Fruit fly (Drosophila melanogaster) whole organism, embryonic: ENCODE results near the gene Scm.

Experiments used
- Asciz ChIP-seq: fragments of 200-800 bp; sonication (Bioruptor generic); optimal IDR thresholded peaks from 2 replicates; lab custom pipeline; 2017; ENCODE audit warnings: missing biosample characterization, mild to moderate bottlenecking, missing genetic modification characterization, missing genetic modification reagents
- Atf6 ChIP-seq: fragments of 200-800 bp; sonication (Bioruptor generic); IDR thresholded peaks from 2 replicates; pipeline ENCODE4 v1.3.6; 2022; ENCODE audit warnings: missing biosample characterization, missing genetic modification characterization
- CG10321 ChIP-seq: fragments of 200-800 bp; sonication (Bioruptor generic); IDR thresholded peaks from 2 replicates; pipeline ENCODE4 v1.3.6; 2022; ENCODE audit warnings: missing biosample characterization, missing genetic modification characterization
- CG11723 ChIP-seq: fragments of 200-800 bp; sonication (Bioruptor generic); optimal IDR thresholded peaks from 2 replicates; lab custom pipeline; 2017; ENCODE audit warnings: missing biosample characterization, mild to moderate bottlenecking, missing genetic modification characterization
- CG12299 ChIP-seq: fragments of 200-800 bp; sonication (Bioruptor generic); optimal IDR thresholded peaks from 2 replicates; lab custom pipeline; 2018; ENCODE audit warnings: missing biosample characterization, mild to moderate bottlenecking, missing genetic modification characterization
- CG12659 ChIP-seq: fragments of 200-800 bp; sonication (Bioruptor generic); optimal IDR thresholded peaks from 3 replicates; lab custom pipeline; 2017; ENCODE audit warnings: mild to moderate bottlenecking, missing biosample characterization, missing genetic modification reagents, missing genetic modification characterization
- CG15696 ChIP-seq: fragments of 200-800 bp; sonication (Bioruptor generic); optimal IDR thresholded peaks from 2 replicates; lab custom pipeline; 2019; ENCODE audit warnings: missing biosample characterization, mild to moderate bottlenecking, missing genetic modification characterization, moderate library complexity
- CG17829 ChIP-seq: fragments of 200-800 bp; optimal IDR thresholded peaks from 2 replicates; lab custom pipeline; 2019; ENCODE audit warnings: missing biosample characterization, mild to moderate bottlenecking, missing genetic modification characterization, moderate library complexity
- CG1832 ChIP-seq: fragments of 200-800 bp; sonication (Bioruptor generic); optimal IDR thresholded peaks from 2 replicates; lab custom pipeline; 2017; ENCODE audit warnings: missing biosample characterization, mild to moderate bottlenecking, missing genetic modification characterization, inconsistent platforms
- CG18764 ChIP-seq: fragments of 200-800 bp; sonication (Bioruptor generic); optimal IDR thresholded peaks from 3 replicates; lab custom pipeline; 2016; ENCODE audit warnings: missing biosample characterization, missing genetic modification characterization
- CG30403 ChIP-seq: fragments of 200-800 bp; sonication (Bioruptor generic); optimal IDR thresholded peaks from 3 replicates; lab custom pipeline; 2016; ENCODE audit warnings: missing biosample characterization, missing genetic modification characterization
- CG34224 ChIP-seq: fragments of 200-800 bp; sonication (Bioruptor generic); IDR thresholded peaks from 3 replicates; pipeline ENCODE4 v1.3.6; 2022; ENCODE audit warnings: missing biosample characterization, missing genetic modification characterization; ENCODE audit not compliant: partially characterized antibody
- CG3847 ChIP-seq: fragments of 200-800 bp; sonication (Bioruptor generic); IDR thresholded peaks from 2 replicates; pipeline ENCODE4 v1.3.6; 2022; ENCODE audit warnings: missing biosample characterization, missing genetic modification characterization
- CG4282 ChIP-seq: fragments of 200-800 bp; sonication (Bioruptor generic); optimal IDR thresholded peaks from 2 replicates; lab custom pipeline; 2016; ENCODE audit warnings: missing biosample characterization, missing genetic modification characterization
- CG4707 ChIP-seq: fragments of 200-800 bp; sonication (Bioruptor generic); optimal IDR thresholded peaks from 2 replicates; lab custom pipeline; 2018; ENCODE audit warnings: missing biosample characterization, mild to moderate bottlenecking, missing genetic modification characterization, moderate library complexity
- CG6654 ChIP-seq: fragments of 200-800 bp; sonication (Bioruptor generic); optimal IDR thresholded peaks from 2 replicates; lab custom pipeline; 2017; ENCODE audit warnings: missing biosample characterization, mild to moderate bottlenecking, missing genetic modification characterization
- CG8281 ChIP-seq: fragments of 200-800 bp; sonication (Bioruptor generic); optimal IDR thresholded peaks from 2 replicates; lab custom pipeline; 2018; ENCODE audit warnings: missing biosample characterization, mild to moderate bottlenecking, missing genetic modification characterization, moderate library complexity
- CG8478 ChIP-seq: fragments of >200 bp; optimal IDR thresholded peaks from 2 replicates; lab custom pipeline; 2018
- CG9797 ChIP-seq: fragments of 200-800 bp; sonication (Bioruptor generic); optimal IDR thresholded peaks from 3 replicates; lab custom pipeline; 2018; ENCODE audit warnings: missing biosample characterization, mild to moderate bottlenecking, missing genetic modification characterization
- CoRest ChIP-seq: fragments of 200-800 bp; sonication (Bioruptor generic); optimal IDR thresholded peaks from 3 replicates; lab custom pipeline; 2018; ENCODE audit warnings: missing biosample characterization, mild to moderate bottlenecking, missing genetic modification characterization, moderate library complexity
- Dip3 ChIP-seq: fragments of 200-800 bp; sonication (Bioruptor generic); optimal IDR thresholded peaks from 3 replicates; lab custom pipeline; 2016; ENCODE audit warnings: missing biosample characterization, missing genetic modification characterization
- Drgx ChIP-seq: fragments of 200-800 bp; sonication (Bioruptor generic); IDR thresholded peaks from 2 replicates; pipeline ENCODE4 v1.3.6; 2022; ENCODE audit warnings: missing biosample characterization, missing genetic modification characterization
- Fer2 ChIP-seq: fragments of 200-800 bp; sonication (Bioruptor generic); optimal IDR thresholded peaks from 2 replicates; lab custom pipeline; 2018; ENCODE audit warnings: missing biosample characterization, mild to moderate bottlenecking, missing genetic modification characterization, moderate library complexity
- Hmr ChIP-seq: fragments of 200-800 bp; sonication (Bioruptor generic); optimal IDR thresholded peaks from 3 replicates; lab custom pipeline; 2017; ENCODE audit warnings: mild to moderate bottlenecking, missing biosample characterization, missing genetic modification reagents, missing genetic modification characterization
- Jarid2 ChIP-seq: fragments of 200-800 bp; sonication (Bioruptor generic); optimal IDR thresholded peaks from 3 replicates; lab custom pipeline; 2017; ENCODE audit warnings: mild to moderate bottlenecking, missing biosample characterization, missing genetic modification reagents, missing genetic modification characterization
- Lim3 ChIP-seq: fragments of 200-800 bp; sonication (Bioruptor generic); IDR thresholded peaks from 2 replicates; pipeline ENCODE4 v1.3.6; 2022; ENCODE audit warnings: missing biosample characterization, missing genetic modification characterization
- PHDP ChIP-seq: fragments of 200-800 bp; sonication (Bioruptor generic); optimal IDR thresholded peaks from 3 replicates; lab custom pipeline; 2018; ENCODE audit warnings: missing biosample characterization, mild to moderate bottlenecking, missing genetic modification characterization, moderate library complexity
- Ptx1 ChIP-seq: fragments of 200-800 bp; sonication (Bioruptor generic); IDR thresholded peaks from 2 replicates; pipeline ENCODE4 v1.3.6; 2022; ENCODE audit warnings: missing biosample characterization, missing genetic modification characterization
- Sox100B ChIP-seq: fragments of 200-800 bp; sonication (Bioruptor generic); optimal IDR thresholded peaks from 3 replicates; lab custom pipeline; 2018; ENCODE audit warnings: missing biosample characterization, mild to moderate bottlenecking, missing genetic modification characterization
- Tbp ChIP-seq: fragments of >200 bp; optimal IDR thresholded peaks from 2 replicates; lab custom pipeline; 2018; ENCODE audit warnings: missing biosample characterization, missing genetic modification characterization
- YL-1 ChIP-seq: fragments of 200-800 bp; sonication (Bioruptor generic); optimal IDR thresholded peaks from 3 replicates; lab custom pipeline; 2017; ENCODE audit warnings: missing biosample characterization, mild to moderate bottlenecking, missing genetic modification characterization
- bigmax ChIP-seq: fragments of 200-800 bp; sonication (Bioruptor generic); optimal IDR thresholded peaks from 2 replicates; lab custom pipeline; 2018; ENCODE audit warnings: missing biosample characterization, mild to moderate bottlenecking, missing genetic modification characterization
- cwo ChIP-seq: fragments of 200-800 bp; sonication (Bioruptor generic); optimal IDR thresholded peaks from 3 replicates; lab custom pipeline; 2017; ENCODE audit warnings: missing biosample characterization, missing genetic modification characterization, mild to moderate bottlenecking, moderate library complexity, missing genetic modification reagents
- ewg ChIP-seq: fragments of 200-800 bp; sonication (Bioruptor generic); optimal IDR thresholded peaks from 3 replicates; lab custom pipeline; 2017; ENCODE audit warnings: mild to moderate bottlenecking, missing biosample characterization, missing genetic modification reagents, missing genetic modification characterization
- gsb ChIP-seq: fragments of 200-800 bp; sonication (Bioruptor generic); IDR thresholded peaks from 2 replicates; pipeline ENCODE4 v1.3.6; 2022; ENCODE audit warnings: missing biosample characterization, missing genetic modification characterization
- jing ChIP-seq: fragments of 200-800 bp; sonication (Bioruptor generic); optimal IDR thresholded peaks from 2 replicates; lab custom pipeline; 2018; ENCODE audit warnings: missing biosample characterization, mild to moderate bottlenecking, missing genetic modification characterization
- lola ChIP-seq, 3 experiments: fragments of >200 bp in 2 of 3; fragments of 200-800 bp in 1 of 3; sonication (Bioruptor generic) in 1 of 3; optimal IDR thresholded peaks; 2 replicates each; lab custom pipeline; 2017 to 2019; ENCODE audit warnings: missing biosample characterization in 3 of 3, missing genetic modification characterization in 3 of 3, mild to moderate bottlenecking in 1 of 3, moderate library complexity in 1 of 3
- mld ChIP-seq: fragments of 200-800 bp; sonication (Bioruptor generic); IDR thresholded peaks from 3 replicates; pipeline ENCODE4 v1.3.6; 2022; ENCODE audit warnings: missing biosample characterization, missing genetic modification characterization; ENCODE audit not compliant: partially characterized antibody
- nerfin-1 ChIP-seq: fragments of 200-800 bp; sonication (Bioruptor generic); optimal IDR thresholded peaks from 3 replicates; lab custom pipeline; 2019; ENCODE audit warnings: missing biosample characterization, mild to moderate bottlenecking, missing genetic modification characterization, moderate library complexity
- oc ChIP-seq: fragments of 200-800 bp; sonication (Bioruptor generic); optimal IDR thresholded peaks from 2 replicates; lab custom pipeline; 2018; ENCODE audit warnings: missing biosample characterization, mild to moderate bottlenecking, missing genetic modification characterization, moderate library complexity
- otp ChIP-seq: fragments of 200-800 bp; sonication (Bioruptor generic); IDR thresholded peaks from 3 replicates; pipeline ENCODE4, ENCODE4 v1.3.6; 2022; ENCODE audit warnings: missing biosample characterization, missing genetic modification characterization
- pb ChIP-seq: fragments of 200-800 bp; sonication (Bioruptor generic); optimal IDR thresholded peaks from 3 replicates; lab custom pipeline; 2016; ENCODE audit warnings: missing biosample characterization, missing genetic modification characterization
- pnt ChIP-seq: fragments of 200-800 bp; sonication (Bioruptor generic); optimal IDR thresholded peaks from 3 replicates; lab custom pipeline; 2016; ENCODE audit warnings: missing biosample characterization, missing genetic modification characterization
- psq ChIP-seq: fragments of 200-800 bp; sonication (Bioruptor generic); optimal IDR thresholded peaks from 2 replicates; lab custom pipeline; 2017; ENCODE audit warnings: missing biosample characterization, missing genetic modification characterization
- sc ChIP-seq, 3 experiments: fragments of >200 bp in 2 of 3; fragments of 200-800 bp in 1 of 3; sonication (Bioruptor generic) in 1 of 3; optimal IDR thresholded peaks; 2 replicates in 2 of 3; 3 replicates in 1 of 3; lab custom pipeline; 2017; ENCODE audit warnings: mild to moderate bottlenecking in 1 of 3, missing biosample characterization in 1 of 3, missing genetic modification characterization in 1 of 3, missing genetic modification reagents in 1 of 3
- sima ChIP-seq: fragments of 200-800 bp; sonication (Bioruptor generic); optimal IDR thresholded peaks from 2 replicates; lab custom pipeline; 2016; ENCODE audit warnings: missing biosample characterization, missing genetic modification characterization
- slbo ChIP-seq: fragments of 200-800 bp; sonication (Bioruptor generic); IDR thresholded peaks from 2 replicates; pipeline ENCODE4 v1.3.6; 2022; ENCODE audit warnings: missing biosample characterization, missing genetic modification characterization
- slou ChIP-seq: fragments of 200-800 bp; sonication (Bioruptor generic); optimal IDR thresholded peaks from 3 replicates; lab custom pipeline; 2016; ENCODE audit warnings: missing biosample characterization, missing genetic modification characterization
- tap ChIP-seq: fragments of 200-800 bp; optimal IDR thresholded peaks from 3 replicates; lab custom pipeline; 2019; ENCODE audit warnings: missing biosample characterization, mild to moderate bottlenecking, missing genetic modification characterization, moderate library complexity
- tio ChIP-seq: fragments of 200-800 bp; sonication (Bioruptor generic); optimal IDR thresholded peaks from 2 replicates; lab custom pipeline; 2017; ENCODE audit warnings: missing biosample characterization, missing genetic modification characterization, inconsistent platforms

Scm gene

dm6 chr3R:9600558-9600959 lies 36.9 kb downstream of the Scm start (continued):
- TF ChIP-seq CG4707 (GFP tag; lab: Kevin White, UChicago), result peak; percentile 18
- TF ChIP-seq CG9797 (GFP tag; lab: Kevin White, UChicago), result no peak
- TF ChIP-seq gsb (GFP tag; lab: Robert Waterston, UW), result no peak
- TF ChIP-seq pb (GFP tag; lab: Kevin White, UChicago), result no peak
- TF ChIP-seq Hmr (GFP tag; lab: Kevin White, UChicago), result peak; percentile 65
- no peak for TF ChIP-seq jing (GFP tag; lab: Kevin White, UChicago)
- TF ChIP-seq slou, result no peak
- TF ChIP-seq CG11723 (GFP tag; lab: Kevin White, UChicago), result peak; percentile 2
- no peak for TF ChIP-seq CG4282
- peak; percentile 26 for TF ChIP-seq Jarid2
- TF ChIP-seq CG8281 (tag; lab: Kevin White, UChicago), result peak; percentile 24
- TF ChIP-seq CG18764 (GFP tag; lab: Kevin White, UChicago), result no peak
- TF ChIP-seq Atf6 (GFP tag; lab: Robert Waterston, UW), result peak; percentile 40; the same call in 1 of the 2 replicates
- TF ChIP-seq Lim3 (GFP tag; lab: Robert Waterston, UW), result no peak
- TF ChIP-seq Tbp (GFP tag; lab: Kevin White, UChicago), result no peak
- no peak for TF ChIP-seq CG34224 (GFP tag; lab: Robert Waterston, UW)
- TF ChIP-seq otp, result no peak
- TF ChIP-seq lola (GFP tag; optimal IDR thresholded peaks at IDR 0.05; lab: Kevin White, UChicago), result peak in 1 of 3 experiments; percentile 8
- TF ChIP-seq CG8478 (lab: Kevin White, UChicago), result no peak
- TF ChIP-seq mld (GFP tag; lab: Robert Waterston, UW), result no peak
- peak; percentile 50 for TF ChIP-seq CoRest (tag; lab: Kevin White, UChicago)
- peak; percentile 32 for TF ChIP-seq CG3847
- no peak for TF ChIP-seq Drgx (GFP tag; lab: Robert Waterston, UW)
- TF ChIP-seq Fer2 (tag; lab: Kevin White, UChicago), result peak; percentile 23
- peak; percentile 13; the same call in 1 of the 2 replicates for TF ChIP-seq Ptx1 (GFP tag; lab: Robert Waterston, UW)
- no peak for TF ChIP-seq ewg (GFP tag; lab: Kevin White, UChicago)
- TF ChIP-seq tap (tag; lab: Kevin White, UChicago), result peak; percentile 30
- no peak for TF ChIP-seq Dip3
- peak; percentile 67 for TF ChIP-seq slbo (GFP tag; lab: Robert Waterston, UW)
- peak; percentile 51 for TF ChIP-seq Sox100B (GFP tag; lab: Kevin White, UChicago)
- TF ChIP-seq cwo (GFP tag; lab: Kevin White, UChicago), result peak; percentile 78
- peak; percentile 42 for TF ChIP-seq CG12659 (GFP tag; lab: Kevin White, UChicago)
- TF ChIP-seq CG30403 (GFP tag; lab: Kevin White, UChicago), result peak; percentile 25
- peak; percentile 43 for TF ChIP-seq nerfin-1
- TF ChIP-seq sima (GFP tag; lab: Kevin White, UChicago), result no peak
- TF ChIP-seq PHDP (tag; lab: Kevin White, UChicago), result peak; percentile 61
- TF ChIP-seq CG17829 (tag; lab: Kevin White, UChicago), result no peak
- TF ChIP-seq bigmax (GFP tag; lab: Kevin White, UChicago), result no peak
- no peak for TF ChIP-seq CG1832
- no peak for TF ChIP-seq sc (optimal IDR thresholded peaks at IDR 0.05; lab: Kevin White, UChicago)
- TF ChIP-seq sc (GFP tag; optimal IDR thresholded peaks at IDR 0.05; lab: Kevin White, UChicago), result no peak
- TF ChIP-seq oc (tag; lab: Kevin White, UChicago), result no peak
- TF ChIP-seq CG12299, result no peak
- peak; percentile 23 for TF ChIP-seq tio
- TF ChIP-seq YL-1 (GFP tag; lab: Kevin White, UChicago), result no peak
- no peak for TF ChIP-seq pnt (GFP tag; lab: Kevin White, UChicago)
- TF ChIP-seq psq (GFP tag; lab: Kevin White, UChicago), result no peak
- TF ChIP-seq Asciz (GFP tag; lab: Kevin White, UChicago), result peak; percentile 63
- TF ChIP-seq CG15696 (tag; lab: Kevin White, UChicago), result peak; percentile 52
- no peak for TF ChIP-seq CG10321
- TF ChIP-seq CG6654 (GFP tag; lab: Kevin White, UChicago), result no peak
